Worm (Caenorhabditis elegans) whole organism, L1 larva: ENCODE results near the gene C29E4.15.

ENCODE experiments used
- C16A3.4 ChIP-seq: fragments of 150-350 bp; optimal IDR thresholded peaks from 2 replicates; lab custom pipeline; 2014; ENCODE audit warnings: missing biosample characterization, missing genetic modification characterization
- fos-1 ChIP-seq: fragments of 150-350 bp; optimal IDR thresholded peaks from 2 replicates; lab custom pipeline; 2014; ENCODE audit warnings: missing biosample characterization, missing genetic modification characterization
- lin-39 ChIP-seq: fragments of 150-350 bp; optimal IDR thresholded peaks from 2 replicates; lab custom pipeline; 2014; ENCODE audit warnings: missing biosample characterization, missing genetic modification reagents, missing genetic modification characterization
- rnt-1 ChIP-seq: sonication (generic microtip); optimal IDR thresholded peaks from 2 replicates; lab custom pipeline; 2016; ENCODE audit warnings: mild to moderate bottlenecking, missing genetic modification characterization, moderate library complexity, missing compliant biosample characterization
- tbx-2 ChIP-seq: sonication (generic microtip); optimal IDR thresholded peaks from 2 replicates; lab custom pipeline; 2016; ENCODE audit warnings: missing genetic modification characterization, missing compliant biosample characterization
- ztf-11 ChIP-seq, 2 experiments: sonication (generic microtip); optimal IDR thresholded peaks; 2 replicates each; lab custom pipeline; 2016 to 2017; ENCODE audit warnings: missing genetic modification characterization in 2 of 2, missing biosample characterization in 1 of 2, missing compliant biosample characterization in 1 of 2

DNA sequence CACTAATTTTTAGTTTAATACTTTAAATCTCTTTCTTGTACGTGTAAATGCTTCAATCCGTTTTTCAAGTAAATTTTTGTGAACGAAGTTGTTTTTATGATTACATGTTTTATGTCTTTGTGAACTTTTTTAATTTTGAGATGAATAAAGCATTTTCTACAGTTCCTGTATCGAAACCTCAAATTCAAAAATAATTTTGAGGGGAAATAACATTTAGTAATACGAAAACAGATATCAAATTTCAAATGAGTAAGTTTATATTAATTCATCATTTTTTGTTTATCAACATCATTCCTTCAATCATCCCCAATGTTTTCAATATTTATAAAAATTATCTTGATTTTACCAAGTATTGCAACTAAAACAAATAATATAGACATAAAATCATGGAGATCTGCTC is 14.9 kb upstream of the C29E4.15 start, which contains the start of gene C29E4.10:
- TF ChIP-seq tbx-2 (tag; lab: Kevin White, UChicago) (no peak), ztf-11 (tag; optimal IDR thresholded peaks at IDR 0.05; lab: Kevin White, UChicago) (no peak), fos-1 (tag; lab: Kevin White, UChicago) (no peak), rnt-1 (tag; lab: Kevin White, UChicago) (no peak), C16A3.4 (no peak), lin-39 (tag; lab: Kevin White, UChicago) (no peak)
